Fruit fly (Drosophila melanogaster): ENCODE results near the gene CG2186.

CG2186 gene

DNA sequence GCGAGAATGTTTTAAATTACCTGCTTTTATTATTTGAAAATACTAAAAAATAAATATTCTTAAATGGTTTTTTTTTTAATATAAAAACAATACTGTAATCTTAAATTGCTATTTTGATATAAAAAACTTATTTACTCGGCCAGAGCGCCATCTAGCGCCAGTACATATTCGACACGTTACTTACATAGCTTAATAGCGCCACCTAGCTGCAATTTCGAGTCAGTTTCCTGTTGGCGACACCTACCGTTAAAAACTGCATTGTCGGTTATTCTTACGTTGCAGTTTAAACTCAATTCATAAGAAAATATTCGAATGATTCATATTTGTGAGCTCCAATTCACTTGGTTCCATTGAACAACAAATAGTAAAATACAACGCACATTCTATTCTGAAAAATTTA lies 25.1 kb upstream of the CG2186 start (continued):
- TF ChIP-seq GATAe (GFP tag; conservative IDR thresholded peaks at IDR 0.05) (no peak), lilli (GFP tag; optimal IDR thresholded peaks at IDR 0.05) (peak; percentile 69), CG2875 (GFP tag; optimal IDR thresholded peaks at IDR 0.05) (no peak), CG30431 (GFP tag; optimal IDR thresholded peaks at IDR 0.05) (peak; percentile 35), fd3F (GFP tag; optimal IDR thresholded peaks at IDR 0.05) (peak; percentile 36), slp2 (GFP tag; optimal IDR thresholded peaks at IDR 0.05) (peak; percentile 37), Ets65A (GFP tag) (peak; percentile 98), CG3995 (GFP tag; optimal IDR thresholded peaks at IDR 0.05) (no peak), CG17612 (GFP tag; IDR thresholded peaks at IDR 0.05) (no peak), CG14441 (GFP tag; IDR thresholded peaks at IDR 0.05) (peak; percentile 75), Ravus (GFP tag; IDR thresholded peaks at IDR 0.05) (no peak), kay (GFP tag; optimal IDR thresholded peaks at IDR 0.05) (peak; percentile 58), insv (GFP tag; optimal IDR thresholded peaks at IDR 0.05) (peak in 1 of 2 experiments; percentile 56), CG3847 (GFP tag; IDR thresholded peaks at IDR 0.05) (peak; percentile 68), Hmx (GFP tag; optimal IDR thresholded peaks at IDR 0.05) (no peak), dmrt11E (tag; optimal IDR thresholded peaks at IDR 0.05) (peak; percentile 49), CG11456 (GFP tag; IDR thresholded peaks at IDR 0.05) (peak; percentile 95), nerfin-1 (tag; optimal IDR thresholded peaks at IDR 0.05) (no peak), CG18764 (GFP tag; optimal IDR thresholded peaks at IDR 0.05) (peak; percentile 49), CG7928 (GFP tag; optimal IDR thresholded peaks at IDR 0.05) (no peak), slou (GFP tag; optimal IDR thresholded peaks at IDR 0.05) (peak; percentile 37), Ada2b (GFP tag; IDR thresholded peaks at IDR 0.05) (no peak), chinmo (GFP tag; IDR thresholded peaks at IDR 0.05; ENCODE audit: partially characterized antibody) (no peak), CG8765 (GFP tag; IDR thresholded peaks at IDR 0.05) (0 out of 2 replicates have a peak, but pooled peaks have one; percentile 6), CG17359 (tag; optimal IDR thresholded peaks at IDR 0.05) (peak; percentile 62), gcm (GFP tag; optimal IDR thresholded peaks at IDR 0.05) (no peak), CG5245 (GFP tag; optimal IDR thresholded peaks at IDR 0.05) (peak; percentile 81), CG11560 (tag; IDR thresholded peaks at IDR 0.05) (no peak), danr (GFP tag; IDR thresholded peaks at IDR 0.05) (peak; percentile 32; the same call in 1 of the 2 replicates), CG18262 (tag; optimal IDR thresholded peaks at IDR 0.05) (peak; percentile 54), CG10979 (tag; optimal IDR thresholded peaks at IDR 0.05) (peak; percentile 33), CG8478 (optimal IDR thresholded peaks at IDR 0.05) (no peak), vnd (GFP tag; IDR thresholded peaks at IDR 0.05; ENCODE audit: partially characterized antibody) (no peak), repo (GFP tag; optimal IDR thresholded peaks at IDR 0.05) (peak; percentile 37), usp (GFP tag; optimal IDR thresholded peaks at IDR 0.05) (no peak), Elba2 (GFP tag; optimal IDR thresholded peaks at IDR 0.05) (no peak), CG30403 (GFP tag; optimal IDR thresholded peaks at IDR 0.05) (peak; percentile 70), BEAF-32 (GFP tag; optimal IDR thresholded peaks at IDR 0.05) (no peak), Atf6 (GFP tag; IDR thresholded peaks at IDR 0.05) (0 out of 2 replicates have a peak, but pooled peaks have one; percentile 10), CG15696 (tag; optimal IDR thresholded peaks at IDR 0.05) (peak; percentile 81), mld (GFP tag; IDR thresholded peaks at IDR 0.05; ENCODE audit: partially characterized antibody) (no peak), TFAM (GFP tag; optimal IDR thresholded peaks at IDR 0.05) (no peak), YL-1 (GFP tag; optimal IDR thresholded peaks at IDR 0.05) (peak; percentile 28), oc (tag; optimal IDR thresholded peaks at IDR 0.05) (no peak), Mad (GFP tag; optimal IDR thresholded peaks at IDR 0.05) (peak; percentile 50), kah (GFP tag; optimal IDR thresholded peaks at IDR 0.05) (no peak), CG17385 (GFP tag; optimal IDR thresholded peaks at IDR 0.05) (peak; percentile 33), CG18476 (GFP tag; optimal IDR thresholded peaks at IDR 0.05) (peak; percentile 34), trem (tag; optimal IDR thresholded peaks at IDR 0.05) (peak; percentile 40), Oli (tag; optimal IDR thresholded peaks at IDR 0.05) (peak; percentile 48), pzg (GFP tag; optimal IDR thresholded peaks at IDR 0.05) (peak; percentile 3), CG10959 (GFP tag; IDR thresholded peaks at IDR 0.05) (peak; percentile 57; the same call in 1 of the 2 replicates)

All from whole organism, embryonic.